Fruit fly (Drosophila melanogaster) whole organism, embryonic: ENCODE results near the gene Actbeta.

Source experiments
- Awh ChIP-seq: fragments of 200-800 bp; sonication (Bioruptor generic); IDR thresholded peaks from 2 replicates; pipeline ENCODE4, ENCODE4 v1.3.6; 2022; ENCODE audit warnings: missing biosample characterization, missing genetic modification characterization
- Bdp1 ChIP-seq: fragments of 200-800 bp; sonication (Bioruptor generic); optimal IDR thresholded peaks from 3 replicates; lab custom pipeline; 2016; ENCODE audit warnings: missing biosample characterization, missing genetic modification characterization
- CG10147 ChIP-seq: fragments of 200-800 bp; sonication (Bioruptor generic); optimal IDR thresholded peaks from 2 replicates; lab custom pipeline; 2019; ENCODE audit warnings: missing biosample characterization, mild to moderate bottlenecking, missing genetic modification characterization, moderate library complexity
- CG10979 ChIP-seq: fragments of 200-800 bp; sonication (Bioruptor generic); optimal IDR thresholded peaks from 2 replicates; lab custom pipeline; 2018; ENCODE audit warnings: missing biosample characterization, mild to moderate bottlenecking, missing genetic modification characterization, moderate library complexity
- CG11398 ChIP-seq: fragments of 200-800 bp; sonication (Bioruptor generic); optimal IDR thresholded peaks from 2 replicates; lab custom pipeline; 2016; ENCODE audit warnings: missing biosample characterization, missing genetic modification characterization
- CG11456 ChIP-seq: fragments of 200-800 bp; sonication (Bioruptor generic); IDR thresholded peaks from 3 replicates; pipeline ENCODE4 v1.3.6; 2022; ENCODE audit warnings: missing biosample characterization, missing genetic modification characterization
- CG11560 ChIP-seq: fragments of 200-800 bp; sonication (Bioruptor generic); IDR thresholded peaks from 3 replicates; pipeline ENCODE4 v1.3.6; 2022; ENCODE audit warnings: missing biosample characterization, missing genetic modification characterization
- CG13123 ChIP-seq: fragments of 200-800 bp; sonication (Bioruptor generic); optimal IDR thresholded peaks from 2 replicates; lab custom pipeline; 2016; ENCODE audit warnings: missing biosample characterization, missing genetic modification characterization
- CG15011 ChIP-seq: fragments of 200-800 bp; sonication (Bioruptor generic); optimal IDR thresholded peaks from 3 replicates; lab custom pipeline; 2018; ENCODE audit warnings: missing biosample characterization, mild to moderate bottlenecking, missing genetic modification characterization
- CG15601 ChIP-seq: fragments of 200-800 bp; sonication (Bioruptor generic); optimal IDR thresholded peaks from 3 replicates; lab custom pipeline; 2019; ENCODE audit warnings: missing biosample characterization, mild to moderate bottlenecking, missing genetic modification characterization, moderate library complexity
- CG2120 ChIP-seq: fragments of 200-800 bp; sonication (Bioruptor generic); optimal IDR thresholded peaks from 3 replicates; lab custom pipeline; 2016; ENCODE audit warnings: missing biosample characterization, missing genetic modification characterization
- CG2202 ChIP-seq: fragments of 200-800 bp; sonication (Bioruptor generic); optimal IDR thresholded peaks from 2 replicates; lab custom pipeline; 2018; ENCODE audit warnings: missing biosample characterization, mild to moderate bottlenecking, missing genetic modification characterization
- CG3995 ChIP-seq: fragments of 200-800 bp; sonication (Bioruptor generic); optimal IDR thresholded peaks from 3 replicates; lab custom pipeline; 2016; ENCODE audit warnings: missing biosample characterization, missing genetic modification characterization
- CG4282 ChIP-seq: fragments of 200-800 bp; sonication (Bioruptor generic); optimal IDR thresholded peaks from 2 replicates; lab custom pipeline; 2016; ENCODE audit warnings: missing biosample characterization, missing genetic modification characterization
- CG4424 ChIP-seq: fragments of 200-800 bp; sonication (Bioruptor generic); optimal IDR thresholded peaks from 3 replicates; lab custom pipeline; 2016; ENCODE audit warnings: missing biosample characterization, missing genetic modification characterization
- CG4820 ChIP-seq: fragments of 200-800 bp; sonication (Bioruptor generic); optimal IDR thresholded peaks from 3 replicates; lab custom pipeline; 2016; ENCODE audit warnings: missing biosample characterization, missing genetic modification characterization
- CG6689 ChIP-seq: fragments of 200-800 bp; sonication (Bioruptor generic); IDR thresholded peaks from 2 replicates; pipeline ENCODE4 v1.3.6; 2022; ENCODE audit warnings: missing biosample characterization, missing genetic modification characterization
- CG6765 ChIP-seq: fragments of 200-800 bp; sonication (Bioruptor generic); optimal IDR thresholded peaks from 3 replicates; lab custom pipeline; 2017; ENCODE audit warnings: missing biosample characterization, mild to moderate bottlenecking, missing genetic modification characterization
- CG7745 ChIP-seq: fragments of 200-800 bp; sonication (Bioruptor generic); optimal IDR thresholded peaks from 2 replicates; lab custom pipeline; 2018; ENCODE audit warnings: missing biosample characterization, mild to moderate bottlenecking, missing genetic modification characterization, moderate library complexity
- CG7987 ChIP-seq: fragments of 200-800 bp; sonication (Bioruptor generic); optimal IDR thresholded peaks from 2 replicates; lab custom pipeline; 2018; ENCODE audit warnings: missing biosample characterization, mild to moderate bottlenecking, missing genetic modification characterization, moderate library complexity
- CG8281 ChIP-seq: fragments of 200-800 bp; sonication (Bioruptor generic); optimal IDR thresholded peaks from 2 replicates; lab custom pipeline; 2018; ENCODE audit warnings: missing biosample characterization, mild to moderate bottlenecking, missing genetic modification characterization, moderate library complexity
- CG9437 ChIP-seq: fragments of 200-800 bp; sonication (Bioruptor generic); optimal IDR thresholded peaks from 2 replicates; lab custom pipeline; 2018; ENCODE audit warnings: missing biosample characterization, mild to moderate bottlenecking, missing genetic modification characterization
- CrebB ChIP-seq: fragments of 200-800 bp; sonication (Bioruptor generic); optimal IDR thresholded peaks from 3 replicates; lab custom pipeline; 2018; ENCODE audit warnings: missing biosample characterization, mild to moderate bottlenecking, missing genetic modification characterization
- Drgx ChIP-seq: fragments of 200-800 bp; sonication (Bioruptor generic); IDR thresholded peaks from 2 replicates; pipeline ENCODE4 v1.3.6; 2022; ENCODE audit warnings: missing biosample characterization, missing genetic modification characterization
- Ets97D ChIP-seq: fragments of 200-800 bp; sonication (Bioruptor generic); optimal IDR thresholded peaks from 3 replicates; lab custom pipeline; 2016; ENCODE audit warnings: missing biosample characterization, missing genetic modification characterization
- HLHmδ ChIP-seq: fragments of 200-800 bp; sonication (Bioruptor generic); optimal IDR thresholded peaks from 2 replicates; lab custom pipeline; 2018; ENCODE audit warnings: missing biosample characterization, mild to moderate bottlenecking, missing genetic modification characterization, moderate library complexity
- HmgD ChIP-seq: fragments of 200-800 bp; sonication (Bioruptor generic); optimal IDR thresholded peaks from 3 replicates; lab custom pipeline; 2016; ENCODE audit warnings: missing biosample characterization, missing genetic modification characterization
- Neu2 ChIP-seq: fragments of 200-800 bp; sonication (Bioruptor generic); optimal IDR thresholded peaks from 3 replicates; lab custom pipeline; 2016; ENCODE audit warnings: missing biosample characterization, missing genetic modification characterization, borderline replicate concordance
- Nf-YC ChIP-seq: fragments of 200-800 bp; optimal IDR thresholded peaks from 3 replicates; lab custom pipeline; 2019; ENCODE audit warnings: missing biosample characterization, mild to moderate bottlenecking, missing genetic modification characterization, moderate library complexity
- PHDP ChIP-seq: fragments of 200-800 bp; sonication (Bioruptor generic); optimal IDR thresholded peaks from 3 replicates; lab custom pipeline; 2018; ENCODE audit warnings: missing biosample characterization, mild to moderate bottlenecking, missing genetic modification characterization, moderate library complexity
- Six4 ChIP-seq: fragments of 200-800 bp; sonication (Bioruptor generic); optimal IDR thresholded peaks from 2 replicates; lab custom pipeline; 2016; ENCODE audit warnings: missing biosample characterization, missing genetic modification characterization
- Sox102F ChIP-seq: fragments of 200-800 bp; sonication (Bioruptor generic); optimal IDR thresholded peaks from 2 replicates; lab custom pipeline; 2018; ENCODE audit warnings: missing biosample characterization, mild to moderate bottlenecking, missing genetic modification characterization, moderate library complexity
- dpn ChIP-seq, 2 experiments: fragments of 200-800 bp; sonication (Bioruptor generic); optimal IDR thresholded peaks; 3 replicates each; lab custom pipeline; 2016; ENCODE audit warnings: missing biosample characterization in 2 of 2, missing genetic modification characterization in 2 of 2
- en ChIP-seq: fragments of 200-800 bp; sonication (Bioruptor generic); optimal IDR thresholded peaks from 2 replicates; lab custom pipeline; 2016; ENCODE audit warnings: missing biosample characterization, missing genetic modification characterization
- eve ChIP-seq, 2 experiments: fragments of >200 bp; optimal IDR thresholded peaks; 2 replicates each; lab custom pipeline; 2017; ENCODE audit warnings: missing biosample characterization in 2 of 2, missing genetic modification characterization in 2 of 2
- fu2 ChIP-seq: fragments of 200-800 bp; sonication (Bioruptor generic); optimal IDR thresholded peaks from 2 replicates; lab custom pipeline; 2016; ENCODE audit warnings: missing biosample characterization, missing genetic modification characterization
- grau ChIP-seq: fragments of 200-800 bp; optimal IDR thresholded peaks from 3 replicates; lab custom pipeline; 2019; ENCODE audit warnings: missing biosample characterization, mild to moderate bottlenecking, missing genetic modification characterization, moderate library complexity
- gsb-n ChIP-seq: fragments of 200-800 bp; sonication (Bioruptor generic); optimal IDR thresholded peaks from 3 replicates; lab custom pipeline; 2018; ENCODE audit warnings: missing biosample characterization, mild to moderate bottlenecking, missing genetic modification characterization
- hbn ChIP-seq: fragments of 200-800 bp; sonication (Bioruptor generic); IDR thresholded peaks from 2 replicates; pipeline ENCODE4 v1.3.6; 2022; ENCODE audit warnings: missing biosample characterization, missing genetic modification characterization; ENCODE audit not compliant: partially characterized antibody
- her ChIP-seq: fragments of 200-800 bp; sonication (Bioruptor generic); optimal IDR thresholded peaks from 2 replicates; lab custom pipeline; 2016; ENCODE audit warnings: missing biosample characterization, missing genetic modification characterization
- nerfin-1 ChIP-seq: fragments of 200-800 bp; sonication (Bioruptor generic); optimal IDR thresholded peaks from 3 replicates; lab custom pipeline; 2019; ENCODE audit warnings: missing biosample characterization, mild to moderate bottlenecking, missing genetic modification characterization, moderate library complexity
- pb ChIP-seq: fragments of 200-800 bp; sonication (Bioruptor generic); optimal IDR thresholded peaks from 3 replicates; lab custom pipeline; 2016; ENCODE audit warnings: missing biosample characterization, missing genetic modification characterization
- pfk ChIP-seq: fragments of 200-800 bp; sonication (Bioruptor generic); optimal IDR thresholded peaks from 2 replicates; lab custom pipeline; 2018; ENCODE audit warnings: missing biosample characterization, mild to moderate bottlenecking, missing genetic modification characterization, moderate library complexity
- pita ChIP-seq: fragments of 200-800 bp; sonication (Bioruptor generic); optimal IDR thresholded peaks from 2 replicates; lab custom pipeline; 2017; ENCODE audit warnings: missing biosample characterization, mild to moderate bottlenecking, missing genetic modification characterization
- psq ChIP-seq: fragments of 200-800 bp; sonication (Bioruptor generic); optimal IDR thresholded peaks from 2 replicates; lab custom pipeline; 2017; ENCODE audit warnings: missing biosample characterization, missing genetic modification characterization
- sens-2 ChIP-seq: fragments of 200-800 bp; sonication (Bioruptor generic); IDR thresholded peaks from 2 replicates; pipeline ENCODE4 v1.3.6; 2022; ENCODE audit warnings: missing biosample characterization, missing genetic modification characterization
- stc ChIP-seq: fragments of 200-800 bp; sonication (Bioruptor generic); IDR thresholded peaks from 2 replicates; pipeline ENCODE4 v1.3.6; 2022; ENCODE audit warnings: missing biosample characterization, missing genetic modification characterization
- tgo ChIP-seq: fragments of 200-800 bp; sonication (Bioruptor generic); IDR thresholded peaks from 3 replicates; pipeline ENCODE4 v1.3.6; 2022; ENCODE audit warnings: missing biosample characterization, missing genetic modification characterization
- tll ChIP-seq, 2 experiments: fragments of 200-800 bp in 1 of 2; fragments of >200 bp in 1 of 2; sonication (Bioruptor generic) in 1 of 2; optimal IDR thresholded peaks; 2 replicates each; lab custom pipeline; 2017 to 2019; ENCODE audit warnings: missing biosample characterization in 2 of 2, missing genetic modification characterization in 2 of 2, mild to moderate bottlenecking in 1 of 2, moderate library complexity in 1 of 2
- tup ChIP-seq: fragments of 200-800 bp; sonication (Bioruptor generic); optimal IDR thresholded peaks from 2 replicates; lab custom pipeline; 2016; ENCODE audit warnings: missing biosample characterization, mild to moderate bottlenecking, missing genetic modification characterization, moderate library complexity
- usp ChIP-seq: fragments of >200 bp; optimal IDR thresholded peaks from 2 replicates; lab custom pipeline; 2017; ENCODE audit warnings: missing biosample characterization, missing genetic modification characterization

Gene Actbeta

DNA sequence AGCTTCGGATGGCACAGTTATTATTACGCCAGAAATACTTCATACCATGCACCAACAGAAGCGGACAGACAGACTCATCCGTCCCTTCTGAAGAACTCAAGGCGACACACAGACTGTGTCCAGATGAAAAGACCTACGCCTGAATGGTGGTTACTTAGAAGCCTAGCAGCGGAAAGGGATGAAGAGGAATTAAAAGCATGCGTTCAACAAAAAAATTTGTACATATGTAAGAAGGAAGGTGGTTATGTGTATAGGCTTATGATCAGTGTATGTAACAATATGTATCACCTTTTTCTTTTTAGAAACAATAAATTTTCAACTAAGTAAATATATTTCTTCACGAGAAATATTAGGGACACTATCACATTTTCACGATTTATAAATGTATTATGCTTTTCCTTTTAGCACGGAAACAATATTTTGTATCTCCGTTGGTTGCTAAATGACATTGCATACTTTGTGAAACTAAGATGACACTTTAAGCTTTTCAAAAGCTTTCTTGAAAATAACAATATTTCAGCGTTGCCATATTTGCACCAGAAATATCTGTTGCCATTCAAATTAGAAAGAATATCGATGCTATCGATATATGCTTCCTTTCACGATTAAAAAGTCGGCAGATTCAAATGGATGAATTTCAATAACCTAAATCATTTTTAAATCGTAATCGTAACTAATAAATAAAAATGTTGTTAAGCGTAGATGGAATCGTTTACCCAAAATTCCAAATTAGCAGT is at the start of gene Actbeta (continued):
- no peak for TF ChIP-seq CG9437 (GFP tag; lab: Kevin White, UChicago)
- TF ChIP-seq HLHmδ: no peak
- no peak for TF ChIP-seq CG10979
- TF ChIP-seq CG4820 (GFP tag; lab: Kevin White, UChicago): no peak
- no peak for TF ChIP-seq CG11560 (tag; lab: Robert Waterston, UW)
- no peak for TF ChIP-seq CG6765
- no peak for TF ChIP-seq en (GFP tag; lab: Kevin White, UChicago)
- TF ChIP-seq nerfin-1 (tag; lab: Kevin White, UChicago): no peak
- no peak for TF ChIP-seq CG11456 (GFP tag; lab: Robert Waterston, UW)
- peak; percentile 59 for TF ChIP-seq CG3995
- no peak for TF ChIP-seq dpn (GFP tag; optimal IDR thresholded peaks at IDR 0.05; lab: Kevin White, UChicago)
- no peak for TF ChIP-seq pb (GFP tag; lab: Kevin White, UChicago)
- TF ChIP-seq Drgx (GFP tag; lab: Robert Waterston, UW): no peak
- no peak for TF ChIP-seq CrebB (tag; lab: Kevin White, UChicago)
- TF ChIP-seq Neu2 (GFP tag; lab: Kevin White, UChicago): peak; percentile 48
- TF ChIP-seq Awh (GFP tag; lab: Robert Waterston, UW): no peak
- TF ChIP-seq fu2 (GFP tag; lab: Kevin White, UChicago): no peak
- TF ChIP-seq HmgD (GFP tag; lab: Kevin White, UChicago): no peak
- no peak for TF ChIP-seq tll (GFP tag; optimal IDR thresholded peaks at IDR 0.05; lab: Kevin White, UChicago)
- no peak for TF ChIP-seq gsb-n
- TF ChIP-seq usp: no peak
- TF ChIP-seq sens-2: no peak
- no peak for TF ChIP-seq pita (GFP tag; lab: Kevin White, UChicago)
- TF ChIP-seq stc (GFP tag; lab: Robert Waterston, UW): no peak
- TF ChIP-seq Bdp1 (GFP tag; lab: Kevin White, UChicago): no peak
- TF ChIP-seq psq (GFP tag; lab: Kevin White, UChicago): no peak
- TF ChIP-seq CG4424 (GFP tag; lab: Kevin White, UChicago): no peak
- peak; percentile 35 for TF ChIP-seq Nf-YC (tag; lab: Kevin White, UChicago)
- no peak for TF ChIP-seq her (GFP tag; lab: Kevin White, UChicago)
- TF ChIP-seq eve (GFP tag; optimal IDR thresholded peaks at IDR 0.05; lab: Kevin White, UChicago): no peak
- no peak for TF ChIP-seq Sox102F (GFP tag; lab: Kevin White, UChicago)
- TF ChIP-seq CG2120 (GFP tag; lab: Kevin White, UChicago): no peak
- no peak for TF ChIP-seq CG7987 (GFP tag; lab: Kevin White, UChicago)
- TF ChIP-seq CG2202 (tag; lab: Kevin White, UChicago): no peak
- no peak for TF ChIP-seq grau
- TF ChIP-seq CG13123 (GFP tag; lab: Kevin White, UChicago): no peak
- TF ChIP-seq CG15011: no peak
- TF ChIP-seq CG11398 (GFP tag; lab: Kevin White, UChicago): no peak
- no peak for TF ChIP-seq CG7745 (tag; lab: Kevin White, UChicago)
- peak; percentile 10 for TF ChIP-seq CG15601 (tag; lab: Kevin White, UChicago)
- TF ChIP-seq CG6689 (GFP tag; lab: Robert Waterston, UW): no peak
- TF ChIP-seq hbn: peak; percentile 90
- no peak for TF ChIP-seq tup
- no peak for TF ChIP-seq pfk (GFP tag; lab: Kevin White, UChicago)
- no peak for TF ChIP-seq PHDP (tag; lab: Kevin White, UChicago)
- TF ChIP-seq Ets97D: peak; percentile 82
- TF ChIP-seq CG8281 (tag; lab: Kevin White, UChicago): no peak
- no peak for TF ChIP-seq tgo
- no peak for TF ChIP-seq CG10147
- TF ChIP-seq Six4 (GFP tag; lab: Kevin White, UChicago): no peak
- TF ChIP-seq CG4282 (GFP tag; lab: Kevin White, UChicago): no peak
